Fruit fly (Drosophila melanogaster): ENCODE measurements around the gene js.

js gene

DNA sequence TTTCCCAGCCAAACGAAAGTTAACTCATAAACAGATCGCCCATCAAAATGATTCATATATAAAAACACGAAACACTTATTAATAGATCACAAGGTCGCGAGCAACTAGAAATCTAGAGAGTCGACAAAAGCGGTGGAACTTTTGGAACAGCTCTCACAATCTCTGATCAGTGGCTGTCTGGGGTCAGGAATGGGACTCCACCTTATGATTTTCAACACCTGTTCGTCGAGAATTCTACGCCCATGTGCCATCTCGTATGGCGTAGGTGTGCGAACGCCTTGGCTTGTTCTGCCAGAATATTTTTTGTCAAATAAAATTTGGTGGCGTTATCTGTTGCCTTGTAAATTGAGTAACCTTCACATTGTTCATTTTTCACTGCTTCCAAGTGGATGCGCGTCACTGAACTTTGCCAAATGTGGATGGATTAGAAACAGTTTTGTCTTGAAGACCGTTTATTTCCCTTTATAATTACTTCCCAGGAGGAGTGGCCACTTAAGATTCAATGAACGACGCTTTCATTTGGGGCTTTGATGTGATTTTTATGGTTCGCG is 12.6 kb downstream of the js start (continued):
- TF ChIP-seq Hmr (GFP tag; optimal IDR thresholded peaks at IDR 0.05) (peak; percentile 71), Hr51 (GFP tag; optimal IDR thresholded peaks at IDR 0.05) (peak in 1 of 2 experiments; percentile 10), sqz (GFP tag; optimal IDR thresholded peaks at IDR 0.05) (no peak), CG2116 (GFP tag; optimal IDR thresholded peaks at IDR 0.05) (no peak), C15 (GFP tag; IDR thresholded peaks at IDR 0.05) (no peak), p53 (GFP tag; optimal IDR thresholded peaks at IDR 0.05) (no peak), Dll (GFP tag; IDR thresholded peaks at IDR 0.05; ENCODE audit: partially characterized antibody) (no peak), HLHmδ (GFP tag; optimal IDR thresholded peaks at IDR 0.05) (no peak), so (GFP tag; IDR thresholded peaks at IDR 0.05) (no peak), cato (GFP tag; optimal IDR thresholded peaks at IDR 0.05; ENCODE audit: borderline replicate concordance) (no peak), crol (GFP tag; IDR thresholded peaks at IDR 0.05) (no peak), NK7.1 (GFP tag; optimal IDR thresholded peaks at IDR 0.05) (no peak), tio (GFP tag; optimal IDR thresholded peaks at IDR 0.05) (no peak), CG17568 (GFP tag; optimal IDR thresholded peaks at IDR 0.05) (no peak), CG3838 (GFP tag; optimal IDR thresholded peaks at IDR 0.05) (no peak), CG33213 (GFP tag; optimal IDR thresholded peaks at IDR 0.05) (no peak), CG15011 (GFP tag; optimal IDR thresholded peaks at IDR 0.05) (no peak), Fer1 (GFP tag; optimal IDR thresholded peaks at IDR 0.05) (peak; percentile 51), CG6689 (GFP tag; IDR thresholded peaks at IDR 0.05) (0 out of 2 replicates have a peak, but pooled peaks have one; percentile 33), Atf6 (GFP tag; IDR thresholded peaks at IDR 0.05) (peak; percentile 64), CG13123 (GFP tag; optimal IDR thresholded peaks at IDR 0.05) (no peak), CG8478 (optimal IDR thresholded peaks at IDR 0.05) (no peak), CG6254 (GFP tag; optimal IDR thresholded peaks at IDR 0.05) (no peak), pan (optimal IDR thresholded peaks at IDR 0.05) (no peak), pan (GFP tag; optimal IDR thresholded peaks at IDR 0.05 in 1 of 2, IDR thresholded peaks at IDR 0.05 in 1 of 2) (peak in 1 of 2 experiments; percentile 31), Hr39 (optimal IDR thresholded peaks at IDR 0.05) (no peak), Xbp1 (GFP tag; optimal IDR thresholded peaks at IDR 0.05) (no peak), dan (GFP tag; IDR thresholded peaks at IDR 0.05) (no peak), Deaf1 (tag; optimal IDR thresholded peaks at IDR 0.05) (no peak), CG11504 (tag; optimal IDR thresholded peaks at IDR 0.05) (peak; percentile 23), D19B (GFP tag; optimal IDR thresholded peaks at IDR 0.05) (no peak), kni (GFP tag; optimal IDR thresholded peaks at IDR 0.05) (no peak), scrt (GFP tag; optimal IDR thresholded peaks at IDR 0.05) (no peak), CG17802 (tag; optimal IDR thresholded peaks at IDR 0.05) (no peak), Fer3 (tag; optimal IDR thresholded peaks at IDR 0.05) (peak; percentile 62), CG2678 (tag; optimal IDR thresholded peaks at IDR 0.05) (peak; percentile 59), Hmx (GFP tag; optimal IDR thresholded peaks at IDR 0.05) (no peak), crp (GFP tag; optimal IDR thresholded peaks at IDR 0.05) (no peak), CG34224 (GFP tag; IDR thresholded peaks at IDR 0.05; ENCODE audit: partially characterized antibody) (no peak), Usf (GFP tag; optimal IDR thresholded peaks at IDR 0.05) (peak; percentile 1), CG14965 (GFP tag; optimal IDR thresholded peaks at IDR 0.05; ENCODE audit: borderline replicate concordance) (no peak), CG17385 (GFP tag; optimal IDR thresholded peaks at IDR 0.05) (peak; percentile 23), her (GFP tag; optimal IDR thresholded peaks at IDR 0.05) (peak; percentile 60), Xrp1 (GFP tag; IDR thresholded peaks at IDR 0.05) (0 out of 2 replicates have a peak, but pooled peaks have one; percentile 21), zfh1 (GFP tag; IDR thresholded peaks at IDR 0.05) (0 out of 3 replicates have a peak, but pooled peaks have one; percentile 10), zen (tag; optimal IDR thresholded peaks at IDR 0.05) (no peak), Hey (tag; optimal IDR thresholded peaks at IDR 0.05) (no peak), NFAT (GFP tag; IDR thresholded peaks at IDR 0.05) (peak; percentile 89; the same call in 1 of the 2 replicates), CG15479 (GFP tag; optimal IDR thresholded peaks at IDR 0.05) (no peak), Meics (GFP tag; optimal IDR thresholded peaks at IDR 0.05) (peak; percentile 76)
